Worm (Caenorhabditis elegans): Measurements from ENCODE around the gene Y54G11A.1.

DNA sequence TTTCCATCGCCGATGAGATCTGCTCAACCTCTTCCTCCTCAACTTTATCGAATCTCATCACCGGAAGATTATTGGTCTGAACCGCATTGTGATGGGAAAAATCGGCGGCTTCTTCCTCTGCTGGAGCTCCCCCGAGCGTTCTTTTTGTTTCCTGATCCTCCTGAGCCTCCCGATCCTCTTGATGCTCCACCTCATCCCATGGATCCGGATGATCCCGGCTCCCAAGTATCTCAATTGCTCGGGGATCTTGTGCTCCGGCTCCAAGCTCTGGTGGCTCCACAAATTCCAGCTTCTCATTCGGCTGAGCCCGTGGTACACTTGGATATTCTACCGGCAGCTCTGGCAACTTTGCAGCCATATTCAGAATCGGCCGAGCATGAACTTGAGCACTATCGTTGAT, 11.0 kb downstream of the Y54G11A.1 start:
- TF ChIP-seq nhr-84 (tag; optimal IDR thresholded peaks at IDR 0.05) (no peak), irx-1 (tag; optimal IDR thresholded peaks at IDR 0.05) (no peak), unc-62 (GFP tag; optimal IDR thresholded peaks at IDR 0.05) (no peak), fkh-10 (GFP tag; optimal IDR thresholded peaks at IDR 0.05) (no peak), lir-3 (tag; optimal IDR thresholded peaks at IDR 0.05; ENCODE audit: poor library complexity) (no peak), nhr-76 (tag; optimal IDR thresholded peaks at IDR 0.05) (no peak), mab-9 (GFP tag; IDR thresholded peaks at IDR 0.05) (no peak)
